Fruit fly (Drosophila melanogaster): ENCODE measurements around the gene Glut4EF.

DNA sequence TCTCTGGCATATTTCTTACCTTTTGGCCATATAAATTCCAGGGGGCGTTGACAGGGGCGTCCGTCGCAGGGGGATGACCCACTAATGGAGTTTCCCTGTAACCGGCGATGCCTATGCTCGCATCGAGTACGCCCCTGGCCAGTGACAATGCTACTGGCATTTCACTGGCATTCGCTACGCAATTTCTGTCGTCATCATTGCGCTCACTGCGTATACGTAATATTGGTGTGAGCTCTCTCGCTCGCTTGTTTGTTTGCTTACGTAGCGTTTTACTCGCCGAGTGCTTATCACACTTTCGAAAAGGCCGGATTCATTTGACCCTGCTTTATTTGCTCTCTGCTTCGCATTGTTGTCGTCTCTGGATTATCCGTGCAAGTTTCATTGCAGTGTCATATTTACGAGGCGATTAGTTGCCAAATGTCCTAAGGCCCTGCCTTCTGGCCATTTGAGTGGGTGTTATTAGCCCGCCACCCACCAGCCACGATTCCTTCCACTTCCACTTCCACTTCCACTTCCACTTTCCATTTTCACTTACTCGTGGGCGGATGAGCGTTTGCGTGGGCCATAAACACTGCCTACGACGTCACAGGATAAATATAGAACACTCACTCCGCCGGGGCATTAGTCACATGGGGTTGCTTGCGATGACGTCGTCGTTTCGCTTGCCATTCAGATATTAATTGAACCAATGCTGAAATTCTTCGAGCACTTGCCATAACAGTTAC, 10.1 kb downstream of the Glut4EF start:
- TF ChIP-seq CG32006 (GFP tag; optimal IDR thresholded peaks at IDR 0.05): peak; percentile 20
- TF ChIP-seq CG16779 (tag; optimal IDR thresholded peaks at IDR 0.05): no peak
- peak; percentile 43 for TF ChIP-seq achi (GFP tag; optimal IDR thresholded peaks at IDR 0.05)

All from whole organism, prepupa.